Worm (Caenorhabditis elegans) whole organism, midembryonic: ENCODE data around the gene igeg-1.

Source experiments
- T22C8.4 ChIP-seq: fragments of 200-800 bp; sonication (Bioruptor generic); IDR thresholded peaks from 2 replicates; pipeline ENCODE4 v1.3.6; 2022; ENCODE audit warnings: missing genetic modification characterization, missing compliant biosample characterization
- cog-1 ChIP-seq: sonication (generic microtip); optimal IDR thresholded peaks from 2 replicates; lab custom pipeline; 2016; ENCODE audit warnings: missing genetic modification characterization, missing compliant biosample characterization
- flt-1 ChIP-seq: fragments of 200-800 bp; sonication (Bioruptor generic); IDR thresholded peaks from 2 replicates; pipeline ENCODE4 v1.3.6; 2022; ENCODE audit warnings: missing genetic modification characterization, missing compliant biosample characterization
- klf-2 ChIP-seq: fragments of 200-800 bp; sonication (Bioruptor generic); conservative IDR thresholded peaks from 2 replicates; pipeline ENCODE4 v1.3.6; 2022; ENCODE audit warnings: missing genetic modification reagents, missing genetic modification characterization, missing compliant biosample characterization
- med-1 ChIP-seq: sonication (generic microtip); optimal IDR thresholded peaks from 2 replicates; lab custom pipeline; 2017; ENCODE audit warnings: missing genetic modification characterization, mild to moderate bottlenecking, missing compliant biosample characterization, antibody characterized with exemption, missing genetic modification reagents; ENCODE audit not compliant: insufficient read depth
- ref-1 ChIP-seq: fragments of 200-800 bp; sonication (Bioruptor generic); conservative IDR thresholded peaks from 2 replicates; pipeline ENCODE4 v1.3.6; 2022; ENCODE audit warnings: missing genetic modification reagents, missing genetic modification characterization, missing compliant biosample characterization
- tab-1 ChIP-seq: fragments of 200-800 bp; sonication (Bioruptor generic); IDR thresholded peaks from 2 replicates; pipeline ENCODE4 v1.3.6; 2022; ENCODE audit warnings: missing genetic modification characterization, missing compliant biosample characterization
- ztf-23 ChIP-seq: fragments of 200-800 bp; sonication (Bioruptor generic); IDR thresholded peaks from 2 replicates; pipeline ENCODE4 v1.3.6; 2022; ENCODE audit warnings: missing genetic modification reagents, missing genetic modification characterization, missing compliant biosample characterization
- ztf-29 ChIP-seq: fragments of 200-800 bp; sonication (Bioruptor generic); IDR thresholded peaks from 2 replicates; pipeline ENCODE4 v1.3.6; 2022; ENCODE audit warnings: missing genetic modification reagents, missing genetic modification characterization, missing compliant biosample characterization

The igeg-1 gene

ce11 chrIV:4562599-4563116 lies at the start of gene igeg-1:
TSS of gene igeg-1 (plus strand) at chrIV:4562649.
- TF ChIP-seq med-1 (GFP tag; lab: Kevin White, UChicago) (no peak), tab-1 (GFP tag; lab: Robert Waterston, UW) (no peak), flt-1 (GFP tag; lab: Robert Waterston, UW) (no peak), ztf-23 (GFP tag; lab: Robert Waterston, UW) (no peak), klf-2 (GFP tag; lab: Robert Waterston, UW) (no peak), cog-1 (no peak), ztf-29 (GFP tag; lab: Robert Waterston, UW) (no peak)

- no peak for TF ChIP-seq ref-1
- peak; percentile 3 for TF ChIP-seq med-1 (GFP tag; lab: Kevin White, UChicago)
- TF ChIP-seq cog-1 = peak; percentile 12
- 0 out of 2 replicates have a peak, but pooled peaks have one; percentile 28 for TF ChIP-seq ztf-23 (GFP tag; lab: Robert Waterston, UW)
- TF ChIP-seq flt-1 (GFP tag; lab: Robert Waterston, UW) = 0 out of 2 replicates have a peak, but pooled peaks have one; percentile 22
- peak; percentile 75; the same call in 1 of the 2 replicates for TF ChIP-seq ztf-29 (GFP tag; lab: Robert Waterston, UW)
- no peak; the same call in 1 of the 2 replicates for TF ChIP-seq tab-1 (GFP tag; lab: Robert Waterston, UW)
Measured at ce11 chrIV:4513269-4513819, 49.1 kb upstream of the igeg-1 start, which contains the start of gene sar-1. TSS of gene sar-1 (minus strand) at chrIV:4513319.

- TF ChIP-seq ref-1 (no peak), tab-1 (GFP tag; lab: Robert Waterston, UW) (no peak), T22C8.4 (GFP tag; lab: Robert Waterston, UW) (no peak), ztf-23 (GFP tag; lab: Robert Waterston, UW) (no peak), cog-1 (no peak), ztf-29 (GFP tag; lab: Robert Waterston, UW) (no peak), flt-1 (GFP tag; lab: Robert Waterston, UW) (no peak), klf-2 (GFP tag; lab: Robert Waterston, UW) (no peak), med-1 (GFP tag; lab: Kevin White, UChicago) (no peak)
Measured at ce11 chrIV:4516478-4516877, 46.0 kb upstream of the igeg-1 start.

- TF ChIP-seq med-1 (GFP tag; lab: Kevin White, UChicago) = no peak
- TF ChIP-seq ref-1 = no peak
- no peak for TF ChIP-seq tab-1 (GFP tag; lab: Robert Waterston, UW)
- TF ChIP-seq cog-1 = no peak
- no peak for TF ChIP-seq klf-2 (GFP tag; lab: Robert Waterston, UW)
- no peak for TF ChIP-seq T22C8.4 (GFP tag; lab: Robert Waterston, UW)
- no peak for TF ChIP-seq flt-1 (GFP tag; lab: Robert Waterston, UW)
- no peak for TF ChIP-seq ztf-23 (GFP tag; lab: Robert Waterston, UW)
- TF ChIP-seq ztf-29 (GFP tag; lab: Robert Waterston, UW) = no peak
Measured at ce11 chrIV:4517066-4517465, 45.4 kb upstream of the igeg-1 start, which contains the start of gene ZK180.5. TSS of gene ZK180.5 (minus strand) at chrIV:4517166.

- TF ChIP-seq med-1 (GFP tag; lab: Kevin White, UChicago) (no peak), T22C8.4 (GFP tag; lab: Robert Waterston, UW) (no peak), flt-1 (GFP tag; lab: Robert Waterston, UW) (no peak), cog-1 (no peak), ztf-29 (GFP tag; lab: Robert Waterston, UW) (no peak), tab-1 (GFP tag; lab: Robert Waterston, UW) (no peak), ztf-23 (GFP tag; lab: Robert Waterston, UW) (no peak)
Measured at ce11 chrIV:4518111-4518510, 44.3 kb upstream of the igeg-1 start.

- TF ChIP-seq ref-1 = no peak
- TF ChIP-seq tab-1 (GFP tag; lab: Robert Waterston, UW) = no peak
- no peak for TF ChIP-seq med-1 (GFP tag; lab: Kevin White, UChicago)
- no peak for TF ChIP-seq T22C8.4 (GFP tag; lab: Robert Waterston, UW)
- TF ChIP-seq ztf-23 (GFP tag; lab: Robert Waterston, UW) = no peak
- TF ChIP-seq flt-1 (GFP tag; lab: Robert Waterston, UW) = no peak
- TF ChIP-seq ztf-29 (GFP tag; lab: Robert Waterston, UW) = no peak
- no peak for TF ChIP-seq cog-1
- no peak for TF ChIP-seq klf-2 (GFP tag; lab: Robert Waterston, UW)
Measured at ce11 chrIV:4519714-4520113, 42.7 kb upstream of the igeg-1 start.

- TF ChIP-seq T22C8.4 (GFP tag; lab: Robert Waterston, UW) = no peak
- TF ChIP-seq cog-1 = no peak
- no peak for TF ChIP-seq flt-1 (GFP tag; lab: Robert Waterston, UW)
- no peak for TF ChIP-seq ztf-29 (GFP tag; lab: Robert Waterston, UW)
- TF ChIP-seq med-1 (GFP tag; lab: Kevin White, UChicago) = no peak
- no peak for TF ChIP-seq ref-1
- TF ChIP-seq klf-2 (GFP tag; lab: Robert Waterston, UW) = no peak
- TF ChIP-seq tab-1 (GFP tag; lab: Robert Waterston, UW) = no peak
- TF ChIP-seq ztf-23 (GFP tag; lab: Robert Waterston, UW) = no peak
Measured at ce11 chrIV:4523461-4523860, 39.0 kb upstream of the igeg-1 start.

ce11 chrIV:4524943-4525342 lies 37.5 kb upstream of the igeg-1 start, which contains the start of gene ZK180.6:
TSS of gene ZK180.6 (minus strand) at chrIV:4525043.
- TF ChIP-seq klf-2 (GFP tag; lab: Robert Waterston, UW) (no peak), flt-1 (GFP tag; lab: Robert Waterston, UW) (no peak), tab-1 (GFP tag; lab: Robert Waterston, UW) (no peak), ztf-29 (GFP tag; lab: Robert Waterston, UW) (no peak), med-1 (GFP tag; lab: Kevin White, UChicago) (no peak)

ce11 chrIV:4526028-4526427 lies 36.4 kb upstream of the igeg-1 start:
- TF ChIP-seq klf-2 (GFP tag; lab: Robert Waterston, UW) (no peak), ztf-29 (GFP tag; lab: Robert Waterston, UW) (no peak), cog-1 (no peak), ref-1 (no peak), ztf-23 (GFP tag; lab: Robert Waterston, UW) (no peak), tab-1 (GFP tag; lab: Robert Waterston, UW) (no peak), T22C8.4 (GFP tag; lab: Robert Waterston, UW) (no peak), flt-1 (GFP tag; lab: Robert Waterston, UW) (no peak), med-1 (GFP tag; lab: Kevin White, UChicago) (no peak)
